Fruit fly (Drosophila melanogaster) whole organism, prepupa: Measurements from ENCODE around the gene Ist1.

ENCODE experiments used
- Blimp-1 ChIP-seq: fragments of 200-800 bp; sonication (Bioruptor generic); optimal IDR thresholded peaks from 3 replicates; lab custom pipeline; 2017; ENCODE audit warnings: missing biosample characterization, missing genetic modification characterization, mild to moderate bottlenecking, moderate library complexity, missing genetic modification reagents
- CG10669 ChIP-seq: fragments of 200-800 bp; sonication (Bioruptor generic); optimal IDR thresholded peaks from 3 replicates; lab custom pipeline; 2018; ENCODE audit warnings: missing biosample characterization, mild to moderate bottlenecking, missing genetic modification characterization, moderate library complexity
- CG11294 ChIP-seq: fragments of 200-800 bp; sonication (Bioruptor generic); IDR thresholded peaks from 2 replicates; pipeline ENCODE4 v1.3.6; 2022; ENCODE audit warnings: missing biosample characterization, missing genetic modification characterization
- CG11762 ChIP-seq: fragments of 200-800 bp; sonication (Bioruptor generic); optimal IDR thresholded peaks from 3 replicates; lab custom pipeline; 2016; ENCODE audit warnings: missing biosample characterization, missing genetic modification characterization; ENCODE audit not compliant: insufficient read depth
- CG11902 ChIP-seq: fragments of 200-800 bp; sonication (Bioruptor generic); optimal IDR thresholded peaks from 3 replicates; lab custom pipeline; 2016; ENCODE audit warnings: missing biosample characterization, missing genetic modification characterization
- CG15336 ChIP-seq: fragments of 200-800 bp; sonication (Bioruptor generic); IDR thresholded peaks from 2 replicates; pipeline ENCODE4 v1.3.6; 2022; ENCODE audit warnings: missing biosample characterization, missing genetic modification characterization
- CG16779 ChIP-seq: fragments of 200-800 bp; sonication (Bioruptor generic); optimal IDR thresholded peaks from 3 replicates; lab custom pipeline; 2017; ENCODE audit warnings: missing biosample characterization, mild to moderate bottlenecking, missing genetic modification characterization
- CG3032 ChIP-seq: fragments of 200-800 bp; optimal IDR thresholded peaks from 2 replicates; lab custom pipeline; 2019; ENCODE audit warnings: missing biosample characterization, mild to moderate bottlenecking, missing genetic modification characterization, moderate library complexity
- CG31627 ChIP-seq: fragments of 200-800 bp; sonication (Bioruptor generic); optimal IDR thresholded peaks from 3 replicates; lab custom pipeline; 2016; ENCODE audit warnings: missing biosample characterization, missing genetic modification characterization
- CG32006 ChIP-seq: fragments of 200-800 bp; sonication (Bioruptor generic); optimal IDR thresholded peaks from 3 replicates; lab custom pipeline; 2017; ENCODE audit warnings: missing biosample characterization, mild to moderate bottlenecking, missing genetic modification characterization
- CG34406 ChIP-seq: fragments of 200-800 bp; sonication (Bioruptor generic); optimal IDR thresholded peaks from 3 replicates; lab custom pipeline; 2016; ENCODE audit warnings: missing biosample characterization, missing genetic modification characterization
- CG3919 ChIP-seq: fragments of 200-800 bp; sonication (Bioruptor generic); optimal IDR thresholded peaks from 3 replicates; lab custom pipeline; 2016; ENCODE audit warnings: missing biosample characterization, missing genetic modification characterization
- CG4318 ChIP-seq: fragments of 200-800 bp; sonication (Bioruptor generic); optimal IDR thresholded peaks from 3 replicates; lab custom pipeline; 2017; ENCODE audit warnings: missing biosample characterization, mild to moderate bottlenecking, missing genetic modification characterization
- CG6276 ChIP-seq: fragments of 200-800 bp; sonication (Bioruptor generic); optimal IDR thresholded peaks from 2 replicates; lab custom pipeline; 2017; ENCODE audit warnings: missing biosample characterization, mild to moderate bottlenecking, missing genetic modification characterization
- CG6792 ChIP-seq: fragments of 200-800 bp; sonication (Bioruptor generic); optimal IDR thresholded peaks from 3 replicates; lab custom pipeline; 2016; ENCODE audit warnings: missing biosample characterization, missing genetic modification characterization
- CG6808 ChIP-seq: fragments of 200-800 bp; sonication (Bioruptor generic); optimal IDR thresholded peaks from 3 replicates; lab custom pipeline; 2017; ENCODE audit warnings: missing biosample characterization, missing genetic modification characterization, mild to moderate bottlenecking, moderate library complexity, missing genetic modification reagents
- CG6854 ChIP-seq: fragments of 200-800 bp; sonication (Bioruptor generic); optimal IDR thresholded peaks from 2 replicates; lab custom pipeline; 2017; ENCODE audit warnings: missing biosample characterization, mild to moderate bottlenecking, missing genetic modification characterization
- CG7368 ChIP-seq: fragments of 200-800 bp; sonication (Bioruptor generic); optimal IDR thresholded peaks from 3 replicates; lab custom pipeline; 2016; ENCODE audit warnings: missing biosample characterization, missing genetic modification characterization
- CG8119 ChIP-seq: fragments of 200-800 bp; sonication (Bioruptor generic); IDR thresholded peaks from 3 replicates; pipeline ENCODE4 v1.3.6; 2022; ENCODE audit warnings: missing biosample characterization, missing genetic modification characterization
- CG8632 ChIP-seq: fragments of 200-800 bp; sonication (Bioruptor generic); optimal IDR thresholded peaks from 3 replicates; lab custom pipeline; 2016; ENCODE audit warnings: missing biosample characterization, missing genetic modification characterization
- Eip75B ChIP-seq: fragments of 200-800 bp; sonication (Bioruptor generic); optimal IDR thresholded peaks from 3 replicates; lab custom pipeline; 2016; ENCODE audit warnings: missing biosample characterization, missing genetic modification characterization
- Eip78C ChIP-seq: fragments of 200-800 bp; sonication (Bioruptor generic); peaks from one replicate; lab custom pipeline; 2016; ENCODE audit warnings: missing biosample characterization, missing genetic modification characterization
- Ets21C ChIP-seq: fragments of 200-800 bp; sonication (Bioruptor generic); optimal IDR thresholded peaks from 3 replicates; lab custom pipeline; 2016; ENCODE audit warnings: missing biosample characterization, missing genetic modification characterization
- Ets96B ChIP-seq: fragments of 200-800 bp; optimal IDR thresholded peaks from 2 replicates; lab custom pipeline; 2019; ENCODE audit warnings: missing biosample characterization, mild to moderate bottlenecking, missing genetic modification characterization, moderate library complexity
- Hr38 ChIP-seq: sonication (Bioruptor generic); optimal IDR thresholded peaks from 2 replicates; lab custom pipeline; 2016; ENCODE audit warnings: missing biosample characterization, missing genetic modification characterization
- Hr39 ChIP-seq: fragments of 200-800 bp; sonication (Bioruptor generic); optimal IDR thresholded peaks from 2 replicates; lab custom pipeline; 2016; ENCODE audit warnings: missing biosample characterization, missing genetic modification characterization
- Hr4 ChIP-seq: fragments of 200-800 bp; sonication (Bioruptor generic); optimal IDR thresholded peaks from 3 replicates; lab custom pipeline; 2016; ENCODE audit warnings: missing biosample characterization, missing genetic modification characterization
- Lpt ChIP-seq: fragments of 200-800 bp; sonication (Bioruptor generic); optimal IDR thresholded peaks from 3 replicates; lab custom pipeline; 2016; ENCODE audit warnings: missing biosample characterization, missing genetic modification characterization
- Smox ChIP-seq: fragments of 200-800 bp; sonication (Bioruptor generic); optimal IDR thresholded peaks from 3 replicates; lab custom pipeline; 2016; ENCODE audit warnings: missing biosample characterization, missing genetic modification characterization
- Sox102F ChIP-seq: fragments of 200-800 bp; sonication (Bioruptor generic); optimal IDR thresholded peaks from 2 replicates; lab custom pipeline; 2016; ENCODE audit warnings: missing biosample characterization, mild to moderate bottlenecking, missing genetic modification characterization
- Sox14 ChIP-seq: fragments of 200-800 bp; sonication (Bioruptor generic); optimal IDR thresholded peaks from 3 replicates; lab custom pipeline; 2016; ENCODE audit warnings: missing biosample characterization, missing genetic modification characterization
- acj6 ChIP-seq: fragments of 200-800 bp; sonication (Bioruptor generic); optimal IDR thresholded peaks from 3 replicates; lab custom pipeline; 2016; ENCODE audit warnings: missing biosample characterization, missing genetic modification characterization
- cyc ChIP-seq: fragments of 200-800 bp; sonication (Bioruptor generic); optimal IDR thresholded peaks from 3 replicates; lab custom pipeline; 2016; ENCODE audit warnings: missing biosample characterization, missing genetic modification characterization
- dac ChIP-seq: fragments of 200-800 bp; sonication (Bioruptor generic); optimal IDR thresholded peaks from 2 replicates; lab custom pipeline; 2017; ENCODE audit warnings: missing biosample characterization, mild to moderate bottlenecking, missing genetic modification characterization
- dsx ChIP-seq: fragments of 200-800 bp; optimal IDR thresholded peaks from 3 replicates; lab custom pipeline; 2019; ENCODE audit warnings: missing biosample characterization, mild to moderate bottlenecking, missing genetic modification characterization, moderate library complexity; ENCODE audit not compliant: poor library complexity, severe bottlenecking
- eg ChIP-seq: fragments of 200-800 bp; sonication (Bioruptor generic); IDR thresholded peaks from 3 replicates; pipeline ENCODE4 v1.3.6; 2022; ENCODE audit warnings: missing biosample characterization, missing genetic modification characterization
- fd59A ChIP-seq: fragments of 200-800 bp; sonication (Bioruptor generic); optimal IDR thresholded peaks from 2 replicates; lab custom pipeline; 2017; ENCODE audit warnings: missing biosample characterization, mild to moderate bottlenecking, missing genetic modification characterization, missing genetic modification reagents
- fd85E ChIP-seq: fragments of 200-800 bp; sonication (Bioruptor generic); optimal IDR thresholded peaks from 3 replicates; lab custom pipeline; 2016; ENCODE audit warnings: missing biosample characterization, missing genetic modification characterization
- lz ChIP-seq: fragments of 200-800 bp; sonication (Bioruptor generic); optimal IDR thresholded peaks from 3 replicates; lab custom pipeline; 2016; ENCODE audit warnings: missing biosample characterization, missing genetic modification characterization
- net ChIP-seq: fragments of 200-800 bp; sonication (Bioruptor generic); optimal IDR thresholded peaks from 3 replicates; lab custom pipeline; 2016; ENCODE audit warnings: missing biosample characterization, missing genetic modification characterization
- pdm3 ChIP-seq: fragments of 200-800 bp; sonication (Bioruptor generic); optimal IDR thresholded peaks from 3 replicates; lab custom pipeline; 2016; ENCODE audit warnings: missing biosample characterization, missing genetic modification characterization
- salr ChIP-seq, 2 experiments: fragments of 200-800 bp; sonication (Bioruptor generic); optimal IDR thresholded peaks; 3 replicates each; lab custom pipeline; 2016 to 2018; ENCODE audit warnings: missing biosample characterization in 2 of 2, missing genetic modification characterization in 2 of 2, mild to moderate bottlenecking in 1 of 2
- spab ChIP-seq: fragments of 200-800 bp; sonication (Bioruptor generic); optimal IDR thresholded peaks from 2 replicates; lab custom pipeline; 2017; ENCODE audit warnings: missing biosample characterization, mild to moderate bottlenecking, missing genetic modification characterization, missing genetic modification reagents
- svp ChIP-seq: fragments of 200-800 bp; sonication (Bioruptor generic); peaks from one replicate; lab custom pipeline; 2016; ENCODE audit warnings: missing biosample characterization, missing genetic modification characterization
- vri ChIP-seq: fragments of 200-800 bp; sonication (Bioruptor generic); optimal IDR thresholded peaks from 3 replicates; lab custom pipeline; 2016; ENCODE audit warnings: missing biosample characterization, mild to moderate bottlenecking, missing genetic modification characterization

Gene Ist1

dm6 chr3L:6763836-6764235 lies 7.5 kb upstream of the Ist1 start:
- TF ChIP-seq cyc (GFP tag; lab: Kevin White, UChicago), result no peak
- TF ChIP-seq Hr39 (GFP tag; lab: Kevin White, UChicago), result no peak
- TF ChIP-seq dsx, result no peak
- no peak for TF ChIP-seq CG4318 (GFP tag; lab: Kevin White, UChicago)
- TF ChIP-seq CG8119 (GFP tag; lab: Robert Waterston, UW), result no peak
- TF ChIP-seq Smox (GFP tag; lab: Kevin White, UChicago), result no peak

- TF ChIP-seq Hr4 (GFP tag; lab: Kevin White, UChicago) (no peak), CG8632 (no peak), Hr39 (GFP tag; lab: Kevin White, UChicago) (no peak), Hr38 (GFP tag; lab: Kevin White, UChicago) (no peak), CG6276 (GFP tag; lab: Kevin White, UChicago) (no peak), Sox102F (no peak), Ets96B (tag; lab: Kevin White, UChicago) (no peak), Blimp-1 (no peak), lz (GFP tag; lab: Kevin White, UChicago) (no peak), dac (GFP tag; lab: Kevin White, UChicago) (no peak), CG4318 (GFP tag; lab: Kevin White, UChicago) (no peak)
These were observed 6.8 kb upstream of the Ist1 start, which contains the start of gene Rsph3 for dm6 chr3L:6763146-6763545. Gene Rsph3 (minus strand): TSS chr3L:6763246.

- TF ChIP-seq CG3919 (GFP tag; lab: Kevin White, UChicago) (no peak), Sox102F (no peak), Sox14 (GFP tag; lab: Kevin White, UChicago) (peak; percentile 47), net (GFP tag; lab: Kevin White, UChicago) (no peak), pdm3 (GFP tag; lab: Kevin White, UChicago) (no peak), fd85E (GFP tag; lab: Kevin White, UChicago) (no peak), CG6792 (no peak), fd59A (GFP tag; lab: Kevin White, UChicago) (no peak), CG10669 (GFP tag; lab: Kevin White, UChicago) (no peak), Lpt (GFP tag; lab: Kevin White, UChicago) (peak; percentile 13), Ets96B (tag; lab: Kevin White, UChicago) (peak; percentile 33), CG11762 (GFP tag; lab: Kevin White, UChicago) (peak; percentile 17), dac (GFP tag; lab: Kevin White, UChicago) (peak; percentile 8), CG3032 (peak; percentile 27), CG16779 (tag; lab: Kevin White, UChicago) (no peak), Hr38 (GFP tag; lab: Kevin White, UChicago) (no peak), Eip78C (GFP tag; lab: Kevin White, UChicago) (peak; percentile 59), CG11902 (GFP tag; lab: Kevin White, UChicago) (no peak), dsx (peak; percentile 39), CG6808 (GFP tag; lab: Kevin White, UChicago) (no peak), CG6854 (GFP tag; lab: Kevin White, UChicago) (no peak), svp (GFP tag; lab: Kevin White, UChicago) (no peak), CG34406 (GFP tag; lab: Kevin White, UChicago) (no peak), salr (GFP tag; optimal IDR thresholded peaks at IDR 0.05; lab: Kevin White, UChicago) (peak in 1 of 2 experiments; percentile 38), eg (peak; percentile 27; the same call in 1 of the 3 replicates), CG7368 (GFP tag; lab: Kevin White, UChicago) (no peak), CG31627 (GFP tag; lab: Kevin White, UChicago) (peak; percentile 25), Ets21C (peak; percentile 18), spab (GFP tag; lab: Kevin White, UChicago) (no peak), CG8632 (peak; percentile 35), Eip75B (peak; percentile 18), acj6 (GFP tag; lab: Kevin White, UChicago) (peak; percentile 58), CG15336 (GFP tag; lab: Robert Waterston, UW) (peak; percentile 36; the same call in 1 of the 2 replicates), CG32006 (GFP tag; lab: Kevin White, UChicago) (no peak), CG11294 (GFP tag; lab: Robert Waterston, UW) (no peak), CG8119 (GFP tag; lab: Robert Waterston, UW) (0 out of 3 replicates have a peak, but pooled peaks have one; percentile 46), vri (GFP tag; lab: Kevin White, UChicago) (no peak)
These were observed 3.8 kb downstream of the Ist1 start, which contains the start of the genes velo and Sbds for dm6 chr3L:6752278-6753096. Gene velo (minus strand): TSS chr3L:6752752. Gene Sbds (plus strand): TSS chr3L:6752913.
